Worm (Caenorhabditis elegans) whole organism, young adult: Measurements from ENCODE around the gene oac-40.

Experiments
- ceh-40 ChIP-seq: fragments of 200-800 bp; sonication (Bioruptor generic); IDR thresholded peaks from 2 replicates; pipeline ENCODE4 v1.3.6; 2022; ENCODE audit warnings: missing genetic modification characterization, missing compliant biosample characterization
- efl-1 ChIP-seq: fragments of 150-350 bp; optimal IDR thresholded peaks from 2 replicates; lab custom pipeline; 2014; ENCODE audit warnings: missing biosample characterization, missing genetic modification reagents, missing genetic modification characterization
- nhr-80 ChIP-seq: sonication (generic microtip); optimal IDR thresholded peaks from 2 replicates; lab custom pipeline; 2016; ENCODE audit warnings: missing genetic modification characterization, missing compliant biosample characterization
- pha-4 ChIP-seq: fragments of 150-350 bp; sonication (generic microtip); optimal IDR thresholded peaks from 2 replicates; lab custom pipeline; 2014; ENCODE audit warnings: missing biosample characterization, missing genetic modification reagents, missing genetic modification characterization

DNA sequence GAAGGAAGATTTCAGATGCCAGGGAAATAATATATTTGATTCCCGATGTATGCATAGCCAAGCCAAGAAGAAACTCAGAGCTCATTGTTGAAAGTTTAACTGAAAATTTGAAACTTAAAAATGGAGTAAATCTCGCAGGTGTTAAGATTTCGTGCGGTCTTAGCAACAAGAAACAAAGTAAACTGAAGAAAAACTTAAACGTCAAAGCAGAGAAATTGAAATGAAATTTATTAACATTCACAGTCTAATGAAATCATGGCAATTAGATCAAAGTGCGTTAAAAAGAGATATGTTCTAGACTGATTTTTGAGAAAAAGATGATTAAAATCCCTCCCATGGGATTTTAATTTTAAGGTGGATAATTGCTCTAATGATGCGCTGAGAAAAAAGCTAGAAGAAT lies 35.7 kb upstream of the oac-40 start, which contains the start of gene str-84:
- TF ChIP-seq pha-4 (no peak), ceh-40 (GFP tag; lab: Robert Waterston, UW) (no peak), nhr-80 (tag; lab: Kevin White, UChicago) (no peak), efl-1 (GFP tag; lab: Kevin White, UChicago) (no peak)
